Worm (Caenorhabditis elegans) whole organism, mixed stage, embryonic: Measurements from ENCODE around the gene T24D8.6.

Source experiments
- ces-1 ChIP-seq: fragments of 150-350 bp; optimal IDR thresholded peaks from 2 replicates; lab custom pipeline; 2014; ENCODE audit warnings: missing biosample characterization, missing genetic modification reagents, missing genetic modification characterization
- elt-1 ChIP-seq: sonication (generic microtip); optimal IDR thresholded peaks from 2 replicates; lab custom pipeline; 2017; ENCODE audit warnings: missing genetic modification characterization, mild to moderate bottlenecking, missing compliant biosample characterization, antibody characterized with exemption, moderate library complexity, borderline replicate concordance; ENCODE audit not compliant: insufficient read depth
- elt-3 ChIP-seq: fragments of 150-350 bp; optimal IDR thresholded peaks from 2 replicates; lab custom pipeline; 2014; ENCODE audit warnings: missing biosample characterization, missing genetic modification characterization
- mab-5 ChIP-seq: fragments of 150-350 bp; optimal IDR thresholded peaks from 2 replicates; lab custom pipeline; 2014; ENCODE audit warnings: missing biosample characterization, missing genetic modification characterization
- nhr-12 ChIP-seq: fragments of 150-350 bp; optimal IDR thresholded peaks from 2 replicates; lab custom pipeline; 2014; ENCODE audit warnings: missing biosample characterization, missing genetic modification characterization
- nhr-28 ChIP-seq: fragments of 150-350 bp; optimal IDR thresholded peaks from 2 replicates; lab custom pipeline; 2014; ENCODE audit warnings: missing biosample characterization, missing genetic modification characterization
- pha-4 ChIP-seq: fragments of 150-350 bp; optimal IDR thresholded peaks from 2 replicates; lab custom pipeline; 2018; ENCODE audit warnings: missing biosample characterization, missing genetic modification reagents, missing genetic modification characterization
- snpc-4 ChIP-seq: fragments of 150-350 bp; optimal IDR thresholded peaks from 2 replicates; lab custom pipeline; 2014; ENCODE audit warnings: missing biosample characterization, missing genetic modification characterization
- unc-62 ChIP-seq: fragments of 150-350 bp; optimal IDR thresholded peaks from 2 replicates; lab custom pipeline; 2014; ENCODE audit warnings: missing biosample characterization, missing genetic modification reagents, missing genetic modification characterization

ce11 chrX:2344104-2344503, 21.7 kb downstream of the T24D8.6 start:
- TF ChIP-seq pha-4 (tag; lab: Kevin White, UChicago) (no peak), ces-1 (GFP tag; lab: Kevin White, UChicago) (no peak), mab-5 (tag; lab: Kevin White, UChicago) (no peak), nhr-12 (no peak), elt-3 (no peak), nhr-28 (tag; lab: Kevin White, UChicago) (no peak), elt-1 (tag; lab: Kevin White, UChicago) (no peak), snpc-4 (tag; lab: Kevin White, UChicago) (no peak), unc-62 (GFP tag; lab: Kevin White, UChicago) (no peak)
